Fruit fly (Drosophila melanogaster): ENCODE measurements around the gene PolZ2.

Gene PolZ2

dm6 chr3R:5620387-5620956 lies 31.8 kb downstream of the PolZ2 start (continued):
- TF ChIP-seq sens (GFP tag) (peak; percentile 93), otp (GFP tag; IDR thresholded peaks at IDR 0.05) (peak; percentile 79; the same call in 2 of the 3 replicates), D (optimal IDR thresholded peaks at IDR 0.05) (no peak), D (GFP tag; optimal IDR thresholded peaks at IDR 0.05) (peak; percentile 71), crp (GFP tag; optimal IDR thresholded peaks at IDR 0.05) (peak in 1 of 2 experiments; percentile 20), CG2678 (tag; optimal IDR thresholded peaks at IDR 0.05) (peak; percentile 80), CkIIα-i1 (GFP tag; IDR thresholded peaks at IDR 0.05) (no peak), PHDP (tag; optimal IDR thresholded peaks at IDR 0.05) (peak; percentile 56), dmrt99B (tag; optimal IDR thresholded peaks at IDR 0.05) (peak; percentile 84), org-1 (GFP tag; optimal IDR thresholded peaks at IDR 0.05) (peak; percentile 69), CG9817 (tag; optimal IDR thresholded peaks at IDR 0.05) (peak; percentile 17), danr (GFP tag; IDR thresholded peaks at IDR 0.05) (no peak; the same call in 1 of the 2 replicates), CG16779 (GFP tag; IDR thresholded peaks at IDR 0.05) (no peak), CG13894 (tag; optimal IDR thresholded peaks at IDR 0.05) (no peak), Sry-δ (GFP tag; optimal IDR thresholded peaks at IDR 0.05) (no peak), fu2 (GFP tag; optimal IDR thresholded peaks at IDR 0.05) (peak; percentile 44), amos (GFP tag; IDR thresholded peaks at IDR 0.05; ENCODE audit: partially characterized antibody) (no peak), chm (GFP tag; IDR thresholded peaks at IDR 0.05) (peak; percentile 62; the same call in 1 of the 2 replicates), bab2 (GFP tag; optimal IDR thresholded peaks at IDR 0.05) (peak; percentile 69), CG15073 (GFP tag; optimal IDR thresholded peaks at IDR 0.05) (peak; percentile 8), CG7839 (tag; optimal IDR thresholded peaks at IDR 0.05) (peak; percentile 72), CG8478 (optimal IDR thresholded peaks at IDR 0.05) (no peak), CG10959 (GFP tag; IDR thresholded peaks at IDR 0.05) (no peak), CG33213 (GFP tag; optimal IDR thresholded peaks at IDR 0.05) (no peak), esg (GFP tag; conservative IDR thresholded peaks at IDR 0.05) (peak; percentile 53; the same call in 1 of the 2 replicates), gt (GFP tag; IDR thresholded peaks at IDR 0.05) (no peak), CG31441 (GFP tag; IDR thresholded peaks at IDR 0.05) (peak; percentile 79), ranshi (GFP tag; IDR thresholded peaks at IDR 0.05) (peak; percentile 65; the same call in 1 of the 2 replicates), toy (GFP tag; IDR thresholded peaks at IDR 0.05) (no peak), CG18011 (GFP tag; optimal IDR thresholded peaks at IDR 0.05) (no peak), CG18619 (GFP tag; optimal IDR thresholded peaks at IDR 0.05) (peak; percentile 66), hb (GFP tag; IDR thresholded peaks at IDR 0.05; ENCODE audit: partially characterized antibody) (no peak), CG6765 (GFP tag; optimal IDR thresholded peaks at IDR 0.05) (no peak), CG1024 (GFP tag; IDR thresholded peaks at IDR 0.05) (peak; percentile 69), fd3F (GFP tag; optimal IDR thresholded peaks at IDR 0.05) (peak; percentile 14), sima (GFP tag; optimal IDR thresholded peaks at IDR 0.05) (no peak), Hsf (GFP tag; optimal IDR thresholded peaks at IDR 0.05) (peak; percentile 54), Fer1 (GFP tag; optimal IDR thresholded peaks at IDR 0.05) (peak; percentile 44), CG7786 (GFP tag; optimal IDR thresholded peaks at IDR 0.05) (peak; percentile 70), gsb (GFP tag; IDR thresholded peaks at IDR 0.05) (0 out of 2 replicates have a peak, but pooled peaks have one; percentile 9), CG4282 (GFP tag; optimal IDR thresholded peaks at IDR 0.05) (no peak), sc (optimal IDR thresholded peaks at IDR 0.05) (no peak), sc (GFP tag; optimal IDR thresholded peaks at IDR 0.05) (peak; percentile 39), NC2α (GFP tag; optimal IDR thresholded peaks at IDR 0.05) (no peak), bowl (GFP tag; IDR thresholded peaks at IDR 0.05) (0 out of 2 replicates have a peak, but pooled peaks have one; percentile 14), Scr (GFP tag; IDR thresholded peaks at IDR 0.05; ENCODE audit: partially characterized antibody) (no peak), CG6689 (GFP tag; IDR thresholded peaks at IDR 0.05) (peak; percentile 64), exex (tag; optimal IDR thresholded peaks at IDR 0.05) (peak; percentile 18), CG2712 (tag; optimal IDR thresholded peaks at IDR 0.05) (peak; percentile 71), Optix (GFP tag; IDR thresholded peaks at IDR 0.05) (peak; percentile 71; the same call in 2 of the 3 replicates), HmgD (GFP tag; optimal IDR thresholded peaks at IDR 0.05) (no peak)

Measured in whole organism, embryonic.